Fruit fly (Drosophila melanogaster) whole organism, embryonic: Measurements from ENCODE around the gene CG33293.

ENCODE experiments used
- BtbVII ChIP-seq: fragments of 200-800 bp; sonication (Bioruptor generic); optimal IDR thresholded peaks from 3 replicates; lab custom pipeline; 2017; ENCODE audit warnings: missing biosample characterization, mild to moderate bottlenecking, missing genetic modification characterization
- CG10543 ChIP-seq: fragments of 200-800 bp; sonication (Bioruptor generic); optimal IDR thresholded peaks from 3 replicates; lab custom pipeline; 2017; ENCODE audit warnings: missing biosample characterization, mild to moderate bottlenecking, missing genetic modification characterization, moderate library complexity
- CG12942 ChIP-seq: fragments of 200-800 bp; sonication (Bioruptor generic); optimal IDR thresholded peaks from 3 replicates; lab custom pipeline; 2016; ENCODE audit warnings: missing biosample characterization, missing genetic modification characterization
- CG14441 ChIP-seq: fragments of 200-800 bp; sonication (Bioruptor generic); IDR thresholded peaks from 2 replicates; pipeline ENCODE4 v1.3.6; 2022; ENCODE audit warnings: missing biosample characterization, missing genetic modification characterization
- CG14710 ChIP-seq: fragments of 200-800 bp; sonication (Bioruptor generic); optimal IDR thresholded peaks from 3 replicates; lab custom pipeline; 2019; ENCODE audit warnings: missing biosample characterization, mild to moderate bottlenecking, missing genetic modification characterization, moderate library complexity
- CG15514 ChIP-seq: fragments of 200-800 bp; sonication (Bioruptor generic); optimal IDR thresholded peaks from 3 replicates; lab custom pipeline; 2017; ENCODE audit warnings: missing biosample characterization, missing genetic modification characterization, mild to moderate bottlenecking, moderate library complexity, missing genetic modification reagents
- CG1602 ChIP-seq: fragments of 200-800 bp; sonication (Bioruptor generic); optimal IDR thresholded peaks from 3 replicates; lab custom pipeline; 2016; ENCODE audit warnings: missing biosample characterization, missing genetic modification characterization
- CG16863 ChIP-seq: fragments of 200-800 bp; sonication (Bioruptor generic); optimal IDR thresholded peaks from 3 replicates; lab custom pipeline; 2016; ENCODE audit warnings: missing biosample characterization, missing genetic modification characterization
- CG17328 ChIP-seq: fragments of 200-800 bp; sonication (Bioruptor generic); IDR thresholded peaks from 2 replicates; pipeline ENCODE4 v1.3.6; 2022; ENCODE audit warnings: missing biosample characterization, missing genetic modification characterization
- CG2116 ChIP-seq: fragments of 200-800 bp; sonication (Bioruptor generic); optimal IDR thresholded peaks from 3 replicates; lab custom pipeline; 2018; ENCODE audit warnings: missing biosample characterization, mild to moderate bottlenecking, missing genetic modification characterization
- CG30020 ChIP-seq: fragments of 200-800 bp; optimal IDR thresholded peaks from 2 replicates; lab custom pipeline; 2019; ENCODE audit warnings: missing biosample characterization, mild to moderate bottlenecking, missing genetic modification characterization, moderate library complexity
- CG32772 ChIP-seq: fragments of 200-800 bp; sonication (Bioruptor generic); IDR thresholded peaks from 2 replicates; pipeline ENCODE4 v1.3.6; 2022; ENCODE audit warnings: missing biosample characterization, missing genetic modification characterization
- CG4282 ChIP-seq: fragments of 200-800 bp; sonication (Bioruptor generic); optimal IDR thresholded peaks from 2 replicates; lab custom pipeline; 2016; ENCODE audit warnings: missing biosample characterization, missing genetic modification characterization
- CG7372 ChIP-seq: fragments of 200-800 bp; sonication (Bioruptor generic); IDR thresholded peaks from 2 replicates; pipeline ENCODE4 v1.3.6; 2022; ENCODE audit warnings: missing biosample characterization, missing genetic modification characterization
- CG7963 ChIP-seq: fragments of 200-800 bp; sonication (Bioruptor generic); IDR thresholded peaks from 3 replicates; pipeline ENCODE4 v1.3.6; 2022; ENCODE audit warnings: missing biosample characterization, missing genetic modification characterization; ENCODE audit not compliant: partially characterized antibody
- CG9215 ChIP-seq: fragments of 200-800 bp; sonication (Bioruptor generic); IDR thresholded peaks from 2 replicates; pipeline ENCODE4 v1.3.6; 2022; ENCODE audit warnings: missing biosample characterization, missing genetic modification characterization
- CrebB ChIP-seq: fragments of 200-800 bp; sonication (Bioruptor generic); optimal IDR thresholded peaks from 3 replicates; lab custom pipeline; 2018; ENCODE audit warnings: missing biosample characterization, mild to moderate bottlenecking, missing genetic modification characterization
- Dek ChIP-seq: fragments of 200-800 bp; sonication (Bioruptor generic); optimal IDR thresholded peaks from 3 replicates; lab custom pipeline; 2019; ENCODE audit warnings: missing biosample characterization, mild to moderate bottlenecking, missing genetic modification characterization, moderate library complexity
- Elba2 ChIP-seq: fragments of 200-800 bp; sonication (Bioruptor generic); optimal IDR thresholded peaks from 3 replicates; lab custom pipeline; 2016; ENCODE audit warnings: missing biosample characterization, missing genetic modification characterization
- Hr51 ChIP-seq, 2 experiments: fragments of 200-800 bp; sonication (Bioruptor generic); optimal IDR thresholded peaks; 2 replicates in 1 of 2; 3 replicates in 1 of 2; lab custom pipeline; 2016 to 2018; ENCODE audit warnings: missing biosample characterization in 2 of 2, missing genetic modification characterization in 2 of 2, mild to moderate bottlenecking in 1 of 2, moderate library complexity in 1 of 2
- Jarid2 ChIP-seq: fragments of 200-800 bp; sonication (Bioruptor generic); optimal IDR thresholded peaks from 3 replicates; lab custom pipeline; 2017; ENCODE audit warnings: mild to moderate bottlenecking, missing biosample characterization, missing genetic modification reagents, missing genetic modification characterization
- Nf-YA ChIP-seq: fragments of 200-800 bp; sonication (Bioruptor generic); IDR thresholded peaks from 2 replicates; pipeline ENCODE4 v1.3.6; 2022; ENCODE audit warnings: missing biosample characterization, missing genetic modification characterization
- Nf-YB ChIP-seq: fragments of 200-800 bp; sonication (Bioruptor generic); optimal IDR thresholded peaks from 3 replicates; lab custom pipeline; 2019; ENCODE audit warnings: missing biosample characterization, mild to moderate bottlenecking, missing genetic modification characterization, moderate library complexity
- NfI ChIP-seq: fragments of 200-800 bp; sonication (Bioruptor generic); optimal IDR thresholded peaks from 3 replicates; lab custom pipeline; 2018; ENCODE audit warnings: missing biosample characterization, mild to moderate bottlenecking, missing genetic modification characterization, moderate library complexity
- Rfx ChIP-seq: fragments of 200-800 bp; sonication (Bioruptor generic); IDR thresholded peaks from 2 replicates; pipeline ENCODE4 v1.3.6; 2022; ENCODE audit warnings: missing biosample characterization, missing genetic modification characterization
- Side ChIP-seq: fragments of 200-800 bp; sonication (Bioruptor generic); optimal IDR thresholded peaks from 2 replicates; lab custom pipeline; 2016; ENCODE audit warnings: missing biosample characterization, missing genetic modification characterization
- Sry-β ChIP-seq: fragments of 200-800 bp; sonication (Bioruptor generic); optimal IDR thresholded peaks from 2 replicates; lab custom pipeline; 2018; ENCODE audit warnings: missing biosample characterization, mild to moderate bottlenecking, missing genetic modification characterization, moderate library complexity
- Usf ChIP-seq: fragments of 200-800 bp; sonication (Bioruptor generic); optimal IDR thresholded peaks from 2 replicates; lab custom pipeline; 2017; ENCODE audit warnings: missing genotype, missing biosample characterization, missing genetic modification characterization
- Xrp1 ChIP-seq: fragments of 200-800 bp; sonication (Bioruptor generic); IDR thresholded peaks from 2 replicates; pipeline ENCODE4 v1.3.6; 2022; ENCODE audit warnings: missing biosample characterization, missing genetic modification characterization
- ac ChIP-seq: fragments of 200-800 bp; sonication (Bioruptor generic); optimal IDR thresholded peaks from 3 replicates; lab custom pipeline; 2017; ENCODE audit warnings: missing biosample characterization, mild to moderate bottlenecking, missing genetic modification characterization
- ash1 ChIP-seq: fragments of 200-800 bp; sonication (Bioruptor generic); optimal IDR thresholded peaks from 2 replicates; lab custom pipeline; 2018; ENCODE audit warnings: missing biosample characterization, mild to moderate bottlenecking, missing genetic modification characterization
- bab2 ChIP-seq: fragments of 200-800 bp; sonication (Bioruptor generic); optimal IDR thresholded peaks from 2 replicates; lab custom pipeline; 2016; ENCODE audit warnings: missing biosample characterization, missing genetic modification characterization
- bowl ChIP-seq: fragments of 200-800 bp; sonication (Bioruptor generic); IDR thresholded peaks from 2 replicates; pipeline ENCODE4 v1.3.6; 2022; ENCODE audit warnings: missing biosample characterization, missing genetic modification characterization
- chn ChIP-seq: fragments of 200-800 bp; sonication (Bioruptor generic); optimal IDR thresholded peaks from 2 replicates; lab custom pipeline; 2016; ENCODE audit warnings: missing biosample characterization, missing genetic modification characterization
- disco-r ChIP-seq: fragments of 200-800 bp; sonication (Bioruptor generic); optimal IDR thresholded peaks from 2 replicates; lab custom pipeline; 2016; ENCODE audit warnings: missing biosample characterization, missing genetic modification characterization
- gro ChIP-seq: fragments of 200-800 bp; sonication (Bioruptor generic); optimal IDR thresholded peaks from 2 replicates; lab custom pipeline; 2016; ENCODE audit warnings: missing biosample characterization, missing genetic modification characterization
- insv ChIP-seq, 2 experiments: fragments of 200-800 bp; sonication (Bioruptor generic); optimal IDR thresholded peaks; 3 replicates each; lab custom pipeline; 2016 to 2018; ENCODE audit warnings: missing biosample characterization in 2 of 2, missing genetic modification characterization in 2 of 2
- lab ChIP-seq: fragments of 200-800 bp; sonication (Bioruptor generic); optimal IDR thresholded peaks from 3 replicates; lab custom pipeline; 2017; ENCODE audit warnings: missing biosample characterization, missing genetic modification characterization, mild to moderate bottlenecking, moderate library complexity, missing genetic modification reagents
- lbe ChIP-seq: fragments of 200-800 bp; sonication (Bioruptor generic); optimal IDR thresholded peaks from 2 replicates; lab custom pipeline; 2016; ENCODE audit warnings: missing biosample characterization, mild to moderate bottlenecking, missing genetic modification characterization
- maf-S ChIP-seq: fragments of 200-800 bp; sonication (Bioruptor generic); optimal IDR thresholded peaks from 2 replicates; lab custom pipeline; 2016; ENCODE audit warnings: missing biosample characterization, missing genetic modification characterization
- nerfin-2 ChIP-seq: fragments of 200-800 bp; sonication (Bioruptor generic); IDR thresholded peaks from 2 replicates; pipeline ENCODE4 v1.3.6; 2022; ENCODE audit warnings: missing biosample characterization, missing genetic modification characterization; ENCODE audit not compliant: partially characterized antibody
- row ChIP-seq: fragments of 200-800 bp; sonication (Bioruptor generic); IDR thresholded peaks from 3 replicates; pipeline ENCODE4 v1.3.6; 2022; ENCODE audit warnings: missing biosample characterization, missing genetic modification characterization
- slou ChIP-seq: fragments of 200-800 bp; sonication (Bioruptor generic); optimal IDR thresholded peaks from 3 replicates; lab custom pipeline; 2016; ENCODE audit warnings: missing biosample characterization, missing genetic modification characterization
- slp2 ChIP-seq: fragments of 200-800 bp; sonication (Bioruptor generic); optimal IDR thresholded peaks from 2 replicates; lab custom pipeline; 2016; ENCODE audit warnings: missing biosample characterization, missing genetic modification characterization
- tio ChIP-seq: fragments of 200-800 bp; sonication (Bioruptor generic); optimal IDR thresholded peaks from 2 replicates; lab custom pipeline; 2017; ENCODE audit warnings: missing biosample characterization, missing genetic modification characterization, inconsistent platforms
- tna ChIP-seq: fragments of 200-800 bp; sonication (Bioruptor generic); IDR thresholded peaks from 2 replicates; pipeline ENCODE4 v1.3.6; 2022; ENCODE audit warnings: missing biosample characterization, missing genetic modification characterization; ENCODE audit not compliant: partially characterized antibody
- wdn ChIP-seq: fragments of 200-800 bp; sonication (Bioruptor generic); IDR thresholded peaks from 2 replicates; pipeline ENCODE4 v1.3.6; 2022; ENCODE audit warnings: missing biosample characterization, missing genetic modification characterization
- yki ChIP-seq: fragments of >200 bp; optimal IDR thresholded peaks from 3 replicates; lab custom pipeline; 2018
- zen2 ChIP-seq: fragments of 200-800 bp; sonication (Bioruptor generic); IDR thresholded peaks from 3 replicates; pipeline ENCODE4 v1.3.6; 2022; ENCODE audit warnings: missing biosample characterization, missing genetic modification characterization; ENCODE audit not compliant: partially characterized antibody

CG33293 gene

dm6 chr3R:5264251-5265098, 23.9 kb upstream of the CG33293 start (continued):
- TF ChIP-seq wdn (GFP tag; lab: Robert Waterston, UW) (no peak), NfI (GFP tag; lab: Kevin White, UChicago) (peak; percentile 48), ac (GFP tag; lab: Kevin White, UChicago) (no peak), row (GFP tag; lab: Robert Waterston, UW) (peak; percentile 96), CG17328 (GFP tag; lab: Robert Waterston, UW) (no peak), disco-r (peak; percentile 14), insv (GFP tag; optimal IDR thresholded peaks at IDR 0.05; lab: Kevin White, UChicago) (peak in 1 of 2 experiments; percentile 9), tna (GFP tag; lab: Robert Waterston, UW) (0 out of 2 replicates have a peak, but pooled peaks have one; percentile 34), CG14710 (tag; lab: Kevin White, UChicago) (peak; percentile 32), CG30020 (tag; lab: Kevin White, UChicago) (peak; percentile 3), Nf-YA (GFP tag; lab: Robert Waterston, UW) (no peak), Dek (peak; percentile 42), yki (lab: Kevin White, UChicago) (peak; percentile 35), zen2 (GFP tag; lab: Robert Waterston, UW) (no peak), CG15514 (GFP tag; lab: Kevin White, UChicago) (peak; percentile 54), CG2116 (GFP tag; lab: Kevin White, UChicago) (peak; percentile 32), CG10543 (peak; percentile 82), CG7372 (GFP tag; lab: Robert Waterston, UW) (no peak), CG12942 (no peak), Xrp1 (no peak; the same call in 1 of the 2 replicates), ash1 (GFP tag; lab: Kevin White, UChicago) (no peak), BtbVII (GFP tag; lab: Kevin White, UChicago) (peak; percentile 59), CG14441 (GFP tag; lab: Robert Waterston, UW) (no peak), CG1602 (GFP tag; lab: Kevin White, UChicago) (peak; percentile 7), CG9215 (no peak), slp2 (GFP tag; lab: Kevin White, UChicago) (peak; percentile 24), bab2 (GFP tag; lab: Kevin White, UChicago) (no peak), Hr51 (GFP tag; optimal IDR thresholded peaks at IDR 0.05; lab: Kevin White, UChicago) (peak in 1 of 2 experiments; percentile 48), slou (GFP tag; lab: Kevin White, UChicago) (no peak), Side (GFP tag; lab: Kevin White, UChicago) (peak; percentile 29), lab (GFP tag; lab: Kevin White, UChicago) (peak; percentile 60), Usf (GFP tag; lab: Kevin White, UChicago) (no peak), tio (GFP tag; lab: Kevin White, UChicago) (no peak), Jarid2 (GFP tag; lab: Kevin White, UChicago) (peak; percentile 79), Elba2 (GFP tag; lab: Kevin White, UChicago) (no peak), Nf-YB (no peak), chn (GFP tag; lab: Kevin White, UChicago) (no peak), gro (GFP tag; lab: Kevin White, UChicago) (peak; percentile 46), CG4282 (no peak), Rfx (GFP tag; lab: Robert Waterston, UW) (peak; percentile 49; the same call in 1 of the 2 replicates), CG7963 (GFP tag; lab: Robert Waterston, UW) (no peak), CrebB (no peak), CG32772 (GFP tag; lab: Robert Waterston, UW) (no peak), CG16863 (GFP tag; lab: Kevin White, UChicago) (peak; percentile 44), lbe (GFP tag; lab: Kevin White, UChicago) (peak; percentile 12), bowl (GFP tag; lab: Robert Waterston, UW) (no peak), Sry-β (peak; percentile 99), nerfin-2 (no peak), maf-S (peak; percentile 34)
